Worm (Caenorhabditis elegans) whole organism, L2 larva: ENCODE measurements around the gene F21H7.12.

Source experiments
- aly-2 ChIP-seq: fragments of 150-350 bp; optimal IDR thresholded peaks from 2 replicates; lab custom pipeline; 2014; ENCODE audit warnings: missing biosample characterization, missing genetic modification characterization
- blmp-1 ChIP-seq: sonication (generic microtip); optimal IDR thresholded peaks from 2 replicates; lab custom pipeline; 2017; ENCODE audit warnings: missing genetic modification characterization, mild to moderate bottlenecking, missing compliant biosample characterization, antibody characterized with exemption, moderate library complexity; ENCODE audit not compliant: insufficient read depth
- dmd-4 ChIP-seq: sonication (generic microtip); optimal IDR thresholded peaks from 2 replicates; lab custom pipeline; 2017; ENCODE audit warnings: missing biosample characterization, missing genetic modification characterization
- fos-1 ChIP-seq: fragments of 150-350 bp; optimal IDR thresholded peaks from 2 replicates; lab custom pipeline; 2014; ENCODE audit warnings: missing biosample characterization, missing genetic modification characterization
- nhr-12 ChIP-seq: fragments of 150-350 bp; optimal IDR thresholded peaks from 2 replicates; lab custom pipeline; 2014; ENCODE audit warnings: missing biosample characterization, missing genetic modification characterization
- nhr-237 ChIP-seq: fragments of 150-350 bp; optimal IDR thresholded peaks from 2 replicates; lab custom pipeline; 2014; ENCODE audit warnings: missing biosample characterization, missing genetic modification characterization
- nhr-6 ChIP-seq: fragments of 150-350 bp; optimal IDR thresholded peaks from 2 replicates; lab custom pipeline; 2014; ENCODE audit warnings: missing biosample characterization, missing genetic modification characterization
- sem-4 ChIP-seq: fragments of 150-350 bp; optimal IDR thresholded peaks from 2 replicates; lab custom pipeline; 2014; ENCODE audit warnings: missing biosample characterization, missing genetic modification reagents, missing genetic modification characterization
- unc-62 ChIP-seq: fragments of 150-350 bp; optimal IDR thresholded peaks from 2 replicates; lab custom pipeline; 2014; ENCODE audit warnings: missing biosample characterization, missing genetic modification reagents, missing genetic modification characterization
- ztf-11 ChIP-seq: sonication (generic microtip); optimal IDR thresholded peaks from 2 replicates; lab custom pipeline; 2017; ENCODE audit warnings: missing biosample characterization, missing genetic modification characterization

ce11 chrV:16214505-16214904 lies 15.5 kb upstream of the F21H7.12 start, which contains the start of gene F11A5.9:
- TF ChIP-seq nhr-12 (tag; lab: Kevin White, UChicago) (no peak), dmd-4 (tag; lab: Kevin White, UChicago) (no peak), unc-62 (GFP tag; lab: Kevin White, UChicago) (no peak), sem-4 (tag; lab: Kevin White, UChicago) (no peak), fos-1 (tag; lab: Kevin White, UChicago) (no peak), ztf-11 (tag; lab: Kevin White, UChicago) (no peak), blmp-1 (tag; lab: Kevin White, UChicago) (no peak), nhr-6 (no peak), nhr-237 (tag; lab: Kevin White, UChicago) (no peak), aly-2 (tag; lab: Kevin White, UChicago) (no peak)
